Worm (Caenorhabditis elegans): Measurements from ENCODE around the gene elt-7.

- TF ChIP-seq mep-1 (tag; optimal IDR thresholded peaks at IDR 0.05) (no peak), hlh-1 (tag; optimal IDR thresholded peaks at IDR 0.05) (no peak), nhr-28 (tag; optimal IDR thresholded peaks at IDR 0.05) (no peak), sptf-1 (tag; optimal IDR thresholded peaks at IDR 0.05) (no peak), unc-62 (GFP tag; optimal IDR thresholded peaks at IDR 0.05) (no peak), mls-2 (tag; optimal IDR thresholded peaks at IDR 0.05) (no peak)
Measured at ce11 chrV:4820601-4821000, 50.1 kb downstream of the elt-7 start.
